Worm (Caenorhabditis elegans) whole organism, L1 larva: ENCODE results near the gene K07F5.12.

Experiments
- C16A3.4 ChIP-seq: fragments of 150-350 bp; optimal IDR thresholded peaks from 2 replicates; lab custom pipeline; 2014; ENCODE audit warnings: missing biosample characterization, missing genetic modification characterization
- F16B12.6 ChIP-seq: fragments of 150-350 bp; optimal IDR thresholded peaks from 2 replicates; lab custom pipeline; 2014; ENCODE audit warnings: missing biosample characterization, missing genetic modification characterization
- alr-1 ChIP-seq: fragments of 200-800 bp; sonication (Bioruptor generic); optimal IDR thresholded peaks from 2 replicates; lab custom pipeline; 2018; ENCODE audit warnings: borderline replicate concordance, mild to moderate bottlenecking, missing genetic modification characterization, missing compliant biosample characterization
- ama-1 ChIP-seq: fragments of 150-350 bp; optimal IDR thresholded peaks from 2 replicates; lab custom pipeline; 2014
- blmp-1 ChIP-seq: fragments of 150-350 bp; optimal IDR thresholded peaks from 2 replicates; lab custom pipeline; 2014; ENCODE audit warnings: missing biosample characterization, missing genetic modification characterization
- ceh-63 ChIP-seq: fragments of 200-800 bp; sonication (Bioruptor generic); optimal IDR thresholded peaks from 2 replicates; lab custom pipeline; 2018; ENCODE audit warnings: mild to moderate bottlenecking, missing genetic modification characterization, missing compliant biosample characterization
- ceh-8 ChIP-seq: fragments of 200-800 bp; sonication (Bioruptor generic); optimal IDR thresholded peaks from 2 replicates; lab custom pipeline; 2018; ENCODE audit warnings: mild to moderate bottlenecking, missing genetic modification characterization, moderate library complexity, missing compliant biosample characterization
- ceh-82 ChIP-seq, 3 experiments: fragments of 150-350 bp in 1 of 3; sonication (generic microtip) in 2 of 3; optimal IDR thresholded peaks; 2 replicates each; lab custom pipeline; 2014 to 2017; ENCODE audit warnings: missing biosample characterization in 3 of 3, missing genetic modification characterization in 3 of 3
- ceh-88 ChIP-seq: fragments of 200-800 bp; sonication (Bioruptor generic); IDR thresholded peaks from 2 replicates; pipeline ENCODE4 v1.3.6; 2022; ENCODE audit warnings: missing genetic modification characterization, missing compliant biosample characterization
- ceh-90 ChIP-seq: sonication (generic microtip); optimal IDR thresholded peaks from 2 replicates; lab custom pipeline; 2016; ENCODE audit warnings: missing genetic modification characterization, missing compliant biosample characterization
- efl-3 ChIP-seq: fragments of 200-800 bp; sonication (Bioruptor generic); optimal IDR thresholded peaks from 2 replicates; lab custom pipeline; 2018; ENCODE audit warnings: mild to moderate bottlenecking, missing genetic modification characterization, missing compliant biosample characterization
- egl-27 ChIP-seq, 2 experiments: fragments of 150-350 bp in 1 of 2; sonication (generic microtip); optimal IDR thresholded peaks; 3 replicates each; lab custom pipeline; 2017 to 2018; ENCODE audit warnings: missing biosample characterization in 2 of 2, missing genetic modification characterization in 2 of 2, missing genetic modification reagents in 2 of 2
- elt-3 ChIP-seq, 6 experiments: fragments of 150-350 bp in 1 of 6; sonication (generic microtip); optimal IDR thresholded peaks; 2 replicates each; lab custom pipeline; 2017 to 2018; ENCODE audit warnings: missing biosample characterization in 6 of 6, missing genetic modification characterization in 6 of 6, inconsistent platforms in 1 of 6
- fkh-10 ChIP-seq: sonication (generic microtip); optimal IDR thresholded peaks from 2 replicates; lab custom pipeline; 2017; ENCODE audit warnings: missing biosample characterization, missing genetic modification reagents, missing genetic modification characterization
- fkh-4 ChIP-seq: sonication (generic microtip); optimal IDR thresholded peaks from 2 replicates; lab custom pipeline; 2016; ENCODE audit warnings: missing compliant biosample characterization, missing genetic modification characterization, borderline replicate concordance
- hpl-2 ChIP-seq: fragments of 150-350 bp; optimal IDR thresholded peaks from 2 replicates; lab custom pipeline; 2014; ENCODE audit warnings: missing biosample characterization, missing genetic modification reagents, missing genetic modification characterization
- isw-1 ChIP-seq: fragments of 200-800 bp; sonication (Bioruptor generic); IDR thresholded peaks from 2 replicates; pipeline ENCODE4 v1.3.6; 2022; ENCODE audit warnings: missing genetic modification characterization, missing compliant biosample characterization
- lin-13 ChIP-seq: fragments of 150-350 bp; optimal IDR thresholded peaks from 2 replicates; lab custom pipeline; 2014; ENCODE audit warnings: missing biosample characterization, missing genetic modification reagents, missing genetic modification characterization
- lin-14 ChIP-seq: fragments of 200-800 bp; sonication (Bioruptor generic); optimal IDR thresholded peaks from 2 replicates; lab custom pipeline; 2018; ENCODE audit warnings: mild to moderate bottlenecking, missing genetic modification characterization, moderate library complexity, missing compliant biosample characterization
- lin-35 ChIP-seq, 2 experiments: fragments of 150-350 bp; optimal IDR thresholded peaks; 2 replicates each; lab custom pipeline; 2014; ENCODE audit warnings: missing biosample characterization in 2 of 2, missing genetic modification characterization in 2 of 2, missing genetic modification reagents in 2 of 2
- lin-39 ChIP-seq: fragments of 150-350 bp; optimal IDR thresholded peaks from 2 replicates; lab custom pipeline; 2014; ENCODE audit warnings: missing biosample characterization, missing genetic modification reagents, missing genetic modification characterization
- lsy-2 ChIP-seq, 2 experiments: fragments of 150-350 bp; optimal IDR thresholded peaks; 2 replicates each; lab custom pipeline; 2014; ENCODE audit warnings: missing biosample characterization in 2 of 2, missing genetic modification characterization in 2 of 2
- mab-9 ChIP-seq: fragments of 200-800 bp; sonication (Bioruptor generic); IDR thresholded peaks from 2 replicates; pipeline ENCODE4 v1.3.6; 2022; ENCODE audit warnings: missing genetic modification reagents, missing genetic modification characterization, missing compliant biosample characterization
- mdl-1 ChIP-seq, 2 experiments: fragments of 150-350 bp; optimal IDR thresholded peaks; 2 replicates each; lab custom pipeline; 2014 to 2017; ENCODE audit warnings: missing biosample characterization in 2 of 2, missing genetic modification characterization in 2 of 2, inconsistent platforms in 1 of 2
- mef-2 ChIP-seq: fragments of 150-350 bp; optimal IDR thresholded peaks from 2 replicates; lab custom pipeline; 2014; ENCODE audit warnings: missing biosample characterization, missing genetic modification characterization
- nhr-11 ChIP-seq: fragments of 150-350 bp; optimal IDR thresholded peaks from 2 replicates; lab custom pipeline; 2014; ENCODE audit warnings: missing biosample characterization, missing genetic modification characterization
- nhr-12 ChIP-seq: sonication (generic microtip); optimal IDR thresholded peaks from 2 replicates; lab custom pipeline; 2017; ENCODE audit warnings: missing biosample characterization, missing genetic modification characterization
- nhr-20 ChIP-seq: sonication (generic microtip); optimal IDR thresholded peaks from 2 replicates; lab custom pipeline; 2016; ENCODE audit warnings: mild to moderate bottlenecking, missing genetic modification characterization, missing compliant biosample characterization
- nhr-237 ChIP-seq: fragments of 150-350 bp; optimal IDR thresholded peaks from 2 replicates; lab custom pipeline; 2014; ENCODE audit warnings: missing biosample characterization, missing genetic modification characterization
- nhr-28 ChIP-seq: fragments of 150-350 bp; optimal IDR thresholded peaks from 2 replicates; lab custom pipeline; 2014; ENCODE audit warnings: missing biosample characterization, missing genetic modification characterization
- nhr-47 ChIP-seq: sonication (generic microtip); optimal IDR thresholded peaks from 2 replicates; lab custom pipeline; 2016; ENCODE audit warnings: mild to moderate bottlenecking, missing genetic modification characterization, moderate library complexity, missing compliant biosample characterization
- nhr-76 ChIP-seq: sonication (generic microtip); optimal IDR thresholded peaks from 2 replicates; lab custom pipeline; 2017; ENCODE audit warnings: missing biosample characterization, missing genetic modification characterization
- pax-3 ChIP-seq: fragments of 200-800 bp; sonication (Bioruptor generic); optimal IDR thresholded peaks from 2 replicates; lab custom pipeline; 2018; ENCODE audit warnings: mild to moderate bottlenecking, missing genetic modification characterization, moderate library complexity, missing compliant biosample characterization
- snpc-4 ChIP-seq: fragments of 150-350 bp; optimal IDR thresholded peaks from 2 replicates; lab custom pipeline; 2014; ENCODE audit warnings: missing biosample characterization, missing genetic modification characterization
- sptf-1 ChIP-seq: fragments of 150-350 bp; optimal IDR thresholded peaks from 2 replicates; lab custom pipeline; 2014; ENCODE audit warnings: missing biosample characterization, missing genetic modification characterization
- swsn-7 ChIP-seq: sonication (generic microtip); optimal IDR thresholded peaks from 2 replicates; lab custom pipeline; 2016; ENCODE audit warnings: missing genetic modification characterization, missing compliant biosample characterization
- unc-30 ChIP-seq: sonication (generic microtip); optimal IDR thresholded peaks from 2 replicates; lab custom pipeline; 2017; ENCODE audit warnings: missing biosample characterization, missing genetic modification characterization
- unc-62 ChIP-seq: fragments of 150-350 bp; optimal IDR thresholded peaks from 2 replicates; lab custom pipeline; 2014; ENCODE audit warnings: missing biosample characterization, missing genetic modification reagents, missing genetic modification characterization
- unc-98 ChIP-seq: fragments of 200-800 bp; sonication (Bioruptor generic); IDR thresholded peaks from 2 replicates; pipeline ENCODE4 v1.3.6; 2022; ENCODE audit warnings: missing genetic modification characterization, missing compliant biosample characterization
- vab-15 ChIP-seq: sonication (generic microtip); optimal IDR thresholded peaks from 2 replicates; lab custom pipeline; 2017; ENCODE audit warnings: missing genotype, mild to moderate bottlenecking, missing genetic modification characterization, missing compliant biosample characterization
- xbp-1 ChIP-seq: sonication (generic microtip); optimal IDR thresholded peaks from 2 replicates; lab custom pipeline; 2016; ENCODE audit warnings: missing genetic modification characterization, missing compliant biosample characterization
- ztf-11 ChIP-seq, 2 experiments: sonication (generic microtip); optimal IDR thresholded peaks; 2 replicates each; lab custom pipeline; 2016 to 2017; ENCODE audit warnings: missing genetic modification characterization in 2 of 2, missing biosample characterization in 1 of 2, missing compliant biosample characterization in 1 of 2

Gene K07F5.12

DNA sequence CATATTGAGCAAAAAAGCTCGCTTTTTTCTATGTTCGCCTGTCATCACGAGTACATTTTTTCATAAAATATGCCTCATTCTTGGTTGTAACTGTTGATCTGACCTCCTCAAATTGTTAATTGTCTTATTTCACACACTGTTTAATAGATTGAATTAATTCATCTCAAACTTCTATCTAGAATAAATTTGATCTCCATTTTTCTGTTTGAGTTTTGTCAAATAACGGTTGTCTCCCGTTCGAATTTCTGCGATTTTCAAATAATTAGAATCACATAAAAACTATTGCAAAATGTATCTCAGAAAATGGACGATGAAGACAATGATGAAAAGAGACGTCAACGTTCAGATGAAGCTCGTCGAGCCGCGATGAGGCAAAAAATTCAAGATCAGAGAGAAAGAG lies 6.1 kb downstream of the K07F5.12 start, which contains the start of gene K07F5.14:
Gene K07F5.14, plus strand, starts transcription at position 301 of the 400 bp plus-strand sequence.
- TF ChIP-seq pax-3 (no peak), alr-1 (tag; lab: Kevin White, UChicago) (no peak), ceh-90 (tag; lab: Kevin White, UChicago) (no peak), nhr-237 (tag; lab: Kevin White, UChicago) (no peak), fkh-4 (tag; lab: Kevin White, UChicago) (no peak), efl-3 (GFP tag; lab: Kevin White, UChicago) (no peak)
- TF ChIP-seq, all 84 proteins: peak for 0

DNA sequence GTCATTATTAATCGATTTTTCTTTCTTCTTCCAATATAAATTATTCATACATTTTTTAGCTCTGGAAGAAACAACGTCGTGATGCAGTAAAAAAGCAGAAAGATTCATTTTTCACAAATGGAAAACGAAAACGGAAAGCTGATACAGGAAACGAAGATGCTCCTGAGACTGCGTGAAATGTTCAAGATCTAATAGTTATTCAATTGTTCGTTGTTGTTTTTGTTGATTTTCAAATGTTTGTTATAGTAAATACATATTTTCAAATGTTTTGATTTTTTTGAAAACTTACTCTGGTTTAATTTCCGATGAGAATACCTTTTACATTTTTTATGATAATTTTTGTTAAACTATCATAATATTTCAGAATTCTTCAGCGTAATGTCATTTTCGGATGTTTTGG lies 8.0 kb downstream of the K07F5.12 start, which contains the start of gene K07F5.16:
Gene K07F5.16, plus strand, starts transcription at position 301 of the 400 bp plus-strand sequence.
- TF ChIP-seq ceh-88 (GFP tag; lab: Robert Waterston, UW) = no peak
- no peak for TF ChIP-seq unc-30
- TF ChIP-seq fkh-10 (GFP tag; lab: Kevin White, UChicago) = no peak
- no peak for TF ChIP-seq lin-39
- TF ChIP-seq mab-9 = no peak
- no peak for TF ChIP-seq nhr-47 (tag; lab: Kevin White, UChicago)

DNA sequence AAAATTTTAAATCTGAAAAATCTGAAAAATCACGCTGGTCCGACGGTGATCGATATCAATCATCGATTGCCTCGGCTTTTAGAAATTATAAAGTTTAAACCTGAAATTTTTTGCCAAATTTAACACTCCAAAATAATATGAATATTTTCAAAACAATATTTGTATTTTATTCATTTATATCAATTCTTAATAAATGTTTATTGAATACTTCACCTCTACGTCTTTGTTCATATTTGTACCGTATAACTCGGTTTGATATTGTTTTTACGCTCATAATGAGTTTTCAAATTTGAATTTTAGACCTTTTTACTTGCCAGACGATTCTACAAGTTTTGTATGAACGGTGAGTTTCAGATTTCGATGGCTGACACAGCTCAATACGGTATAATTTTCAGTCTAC lies 9.0 kb downstream of the K07F5.12 start, which contains the start of the genes K07F5.15 and K07F5.22:
Gene K07F5.15, plus strand, starts transcription at position 301 of the 400 bp plus-strand sequence.
Gene K07F5.22, plus strand, starts transcription at position 301 of the 400 bp plus-strand sequence.
- no peak for TF ChIP-seq nhr-20 (tag; lab: Kevin White, UChicago)
- TF ChIP-seq pax-3 = no peak
- no peak for TF ChIP-seq egl-27 (tag; optimal IDR thresholded peaks at IDR 0.05; lab: Kevin White, UChicago)
- no peak for TF ChIP-seq nhr-237 (tag; lab: Kevin White, UChicago)
- TF ChIP-seq swsn-7 = no peak
- no peak for TF ChIP-seq ceh-82 (tag; optimal IDR thresholded peaks at IDR 0.05; lab: Kevin White, UChicago)
- no peak for TF ChIP-seq hpl-2
- no peak for TF ChIP-seq ztf-11 (tag; optimal IDR thresholded peaks at IDR 0.05; lab: Kevin White, UChicago)
- TF ChIP-seq ama-1 (lab: Kevin White, UChicago) = no peak
- TF ChIP-seq nhr-76 (tag; lab: Kevin White, UChicago) = no peak

DNA sequence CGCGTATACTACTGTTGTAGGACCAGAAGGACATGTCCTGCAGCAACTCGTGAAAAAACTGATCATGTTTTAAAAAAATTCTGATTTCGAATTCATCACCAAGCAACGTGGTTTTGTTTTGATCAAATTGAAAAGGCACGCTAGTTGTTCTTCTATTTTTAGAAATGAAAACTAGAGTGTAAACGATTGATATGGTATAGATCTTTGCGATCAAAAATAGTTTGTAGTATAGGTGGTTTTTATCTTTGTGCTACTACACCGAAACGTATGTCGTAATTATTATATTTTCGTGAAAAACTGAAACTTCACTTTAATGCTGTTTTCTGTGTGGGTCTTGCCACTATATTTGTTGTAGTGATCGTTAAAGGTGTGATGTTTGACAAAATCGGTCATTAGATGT lies 11.1 kb downstream of the K07F5.12 start:
- TF ChIP-seq ceh-63 (GFP tag; lab: Kevin White, UChicago) (no peak), nhr-20 (tag; lab: Kevin White, UChicago) (peak; percentile 59)

DNA sequence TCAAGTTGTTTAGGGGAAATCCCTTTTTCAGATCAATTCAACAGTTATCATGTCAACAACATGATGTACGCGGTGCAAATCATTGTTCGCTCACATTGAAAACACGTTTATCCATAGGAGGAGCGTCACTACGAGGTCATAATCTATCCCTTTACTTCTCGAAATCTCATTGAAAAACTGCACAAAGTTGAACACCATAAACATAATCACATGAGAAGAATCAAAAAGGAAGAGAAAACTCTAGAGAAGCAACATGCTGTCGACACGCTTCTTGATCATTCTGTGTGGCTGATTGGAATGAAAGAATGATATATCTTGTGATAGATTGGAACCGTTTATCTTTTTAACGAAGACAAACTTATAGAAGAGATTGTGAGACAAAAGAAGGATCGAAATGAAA lies 12.1 kb downstream of the K07F5.12 start:
- TF ChIP-seq hpl-2 = no peak
- no peak for TF ChIP-seq ceh-8
- no peak for TF ChIP-seq ama-1 (lab: Kevin White, UChicago)
- no peak for TF ChIP-seq nhr-11
- TF ChIP-seq mef-2 = no peak
- TF ChIP-seq mdl-1 (tag; optimal IDR thresholded peaks at IDR 0.05; lab: Kevin White, UChicago) = peak in 1 of 2 experiments; percentile 64
- TF ChIP-seq xbp-1 = no peak
- TF ChIP-seq vab-15 = no peak
- TF ChIP-seq C16A3.4 (tag; lab: Kevin White, UChicago) = peak; percentile 44
- no peak for TF ChIP-seq snpc-4 (tag; lab: Kevin White, UChicago)
- TF ChIP-seq lin-14 (GFP tag; lab: Kevin White, UChicago) = peak; percentile 84
- peak; percentile 36 for TF ChIP-seq lin-13 (GFP tag; lab: Kevin White, UChicago)
- no peak for TF ChIP-seq ztf-11 (tag; optimal IDR thresholded peaks at IDR 0.05; lab: Kevin White, UChicago)
- TF ChIP-seq unc-30 = no peak
- TF ChIP-seq unc-62 = no peak
- no peak for TF ChIP-seq egl-27 (tag; optimal IDR thresholded peaks at IDR 0.05; lab: Kevin White, UChicago)
- TF ChIP-seq nhr-28 (tag; lab: Kevin White, UChicago) = no peak
- TF ChIP-seq blmp-1 (tag; lab: Kevin White, UChicago) = peak; percentile 94
- TF ChIP-seq alr-1 (tag; lab: Kevin White, UChicago) = no peak
- TF ChIP-seq pax-3 = no peak
- TF ChIP-seq nhr-20 (tag; lab: Kevin White, UChicago) = peak; percentile 96
- TF ChIP-seq ceh-82 (tag; optimal IDR thresholded peaks at IDR 0.05; lab: Kevin White, UChicago) = no peak
- no peak for TF ChIP-seq F16B12.6
- peak in 5 of 6 experiments; percentile 56 to 98 (median 67) for TF ChIP-seq elt-3 (tag; optimal IDR thresholded peaks at IDR 0.05; lab: Kevin White, UChicago)
- TF ChIP-seq mab-9 = no peak
- TF ChIP-seq fkh-10 (GFP tag; lab: Kevin White, UChicago) = no peak
- peak in 1 of 2 experiments; percentile 74 for TF ChIP-seq lin-35 (GFP tag; optimal IDR thresholded peaks at IDR 0.05; lab: Kevin White, UChicago)
- no peak for TF ChIP-seq fkh-4 (tag; lab: Kevin White, UChicago)
- no peak for TF ChIP-seq nhr-12 (tag; lab: Kevin White, UChicago)
- 0 out of 2 replicates have a peak, but pooled peaks have one; percentile 21 for TF ChIP-seq ceh-88 (GFP tag; lab: Robert Waterston, UW)
- no peak for TF ChIP-seq isw-1 (GFP tag; lab: Robert Waterston, UW)
- TF ChIP-seq unc-98 = no peak
- TF ChIP-seq lsy-2 (tag; optimal IDR thresholded peaks at IDR 0.05; lab: Kevin White, UChicago) = peak; percentile 61 to 74
- no peak for TF ChIP-seq sptf-1 (tag; lab: Kevin White, UChicago)
